Worm (Caenorhabditis elegans) whole organism, midembryonic: ENCODE measurements around the gene cyp-34A8.

Experiments used
- flt-1 ChIP-seq: fragments of 200-800 bp; sonication (Bioruptor generic); IDR thresholded peaks from 2 replicates; pipeline ENCODE4 v1.3.6; 2022; ENCODE audit warnings: missing genetic modification characterization, missing compliant biosample characterization
- tab-1 ChIP-seq: fragments of 200-800 bp; sonication (Bioruptor generic); IDR thresholded peaks from 2 replicates; pipeline ENCODE4 v1.3.6; 2022; ENCODE audit warnings: missing genetic modification characterization, missing compliant biosample characterization

- TF ChIP-seq tab-1 (GFP tag; lab: Robert Waterston, UW) (no peak), flt-1 (GFP tag; lab: Robert Waterston, UW) (no peak)
Observed at ce11 chrV:3919289-3919688, 48.3 kb downstream of the cyp-34A8 start, which contains the start of gene srx-66.
